Worm (Caenorhabditis elegans) whole organism, young adult: ENCODE results near the gene F20D1.22.
A peak's percentile ranks its signal among the peaks of the same experiment; 100 is the strongest.

Source experiments
- B0035.1 ChIP-seq: sonication (generic microtip); optimal IDR thresholded peaks from 2 replicates; lab custom pipeline; 2016; ENCODE audit warnings: missing genetic modification characterization, mild to moderate bottlenecking, missing compliant biosample characterization, missing genotype, missing genetic modification reagents
- B0261.1 ChIP-seq: sonication (generic microtip); optimal IDR thresholded peaks from 2 replicates; lab custom pipeline; 2016; ENCODE audit warnings: mild to moderate bottlenecking, missing genetic modification characterization, moderate library complexity, missing compliant biosample characterization
- C17E4.6 ChIP-seq: fragments of 200-800 bp; sonication (Bioruptor generic); IDR thresholded peaks from 2 replicates; pipeline ENCODE4 v1.3.6; 2022; ENCODE audit warnings: missing genetic modification reagents, missing genetic modification characterization, missing compliant biosample characterization
- F37B4.10 ChIP-seq: fragments of 200-800 bp; sonication (Bioruptor generic); IDR thresholded peaks from 2 replicates; pipeline ENCODE4 v1.3.6; 2022; ENCODE audit warnings: missing genetic modification characterization, missing compliant biosample characterization
- F49E8.2 ChIP-seq: sonication (generic microtip); optimal IDR thresholded peaks from 3 replicates; lab custom pipeline; 2017; ENCODE audit warnings: missing genetic modification characterization, mild to moderate bottlenecking, missing compliant biosample characterization, antibody characterized with exemption, moderate library complexity; ENCODE audit not compliant: insufficient read depth
- K11D2.4 ChIP-seq: fragments of 200-800 bp; sonication (Bioruptor generic); IDR thresholded peaks from 2 replicates; pipeline ENCODE4 v1.3.6; 2022; ENCODE audit warnings: missing genetic modification reagents, missing genetic modification characterization, missing compliant biosample characterization
- T07F8.4 ChIP-seq: sonication (generic microtip); optimal IDR thresholded peaks from 2 replicates; lab custom pipeline; 2016; ENCODE audit warnings: mild to moderate bottlenecking, missing genetic modification characterization, moderate library complexity, missing compliant biosample characterization
- Y56A3A.18 ChIP-seq: fragments of 200-800 bp; sonication (Bioruptor generic); IDR thresholded peaks from 2 replicates; pipeline ENCODE4 v1.3.6; 2022; ENCODE audit warnings: missing genetic modification reagents, missing genetic modification characterization, missing compliant biosample characterization
- aptf-2 ChIP-seq: fragments of 200-800 bp; sonication (Bioruptor generic); conservative IDR thresholded peaks from 2 replicates; pipeline ENCODE4 v1.3.6; 2022; ENCODE audit warnings: missing genetic modification reagents, missing genetic modification characterization, missing compliant biosample characterization
- atf-7 ChIP-seq: sonication (generic microtip); optimal IDR thresholded peaks from 2 replicates; lab custom pipeline; 2017; ENCODE audit warnings: mild to moderate bottlenecking, missing genetic modification characterization, missing compliant biosample characterization
- attf-3 ChIP-seq: fragments of 200-800 bp; sonication (Bioruptor generic); conservative IDR thresholded peaks from 2 replicates; pipeline ENCODE4 v1.3.6; 2022; ENCODE audit warnings: missing genetic modification reagents, missing genetic modification characterization, missing compliant biosample characterization
- attf-5 ChIP-seq: fragments of 200-800 bp; sonication (Bioruptor generic); optimal IDR thresholded peaks from 2 replicates; lab custom pipeline; 2018; ENCODE audit warnings: mild to moderate bottlenecking, missing genetic modification characterization, missing compliant biosample characterization
- cebp-1 ChIP-seq, 2 experiments: fragments of 200-800 bp in 1 of 2; sonication (Bioruptor generic) in 1 of 2; sonication (generic microtip) in 1 of 2; IDR thresholded peaks in 1 of 2; optimal IDR thresholded peaks in 1 of 2; 2 replicates each; pipeline versions ENCODE4 v1.3.6 to Lab custom; 2017 to 2022; ENCODE audit warnings: missing compliant biosample characterization in 2 of 2, missing genetic modification characterization in 2 of 2, mild to moderate bottlenecking in 1 of 2, missing genetic modification reagents in 1 of 2, moderate library complexity in 1 of 2
- cebp-2 ChIP-seq: fragments of 200-800 bp; sonication (Bioruptor generic); IDR thresholded peaks from 2 replicates; pipeline ENCODE4 v1.3.6; 2022; ENCODE audit warnings: missing genetic modification characterization, missing compliant biosample characterization
- ceh-27 ChIP-seq: fragments of 200-800 bp; sonication (Bioruptor generic); optimal IDR thresholded peaks from 2 replicates; lab custom pipeline; 2018; ENCODE audit warnings: mild to moderate bottlenecking, missing genetic modification characterization, moderate library complexity, missing compliant biosample characterization
- chd-7 ChIP-seq: sonication (generic microtip); optimal IDR thresholded peaks from 2 replicates; lab custom pipeline; 2016; ENCODE audit warnings: mild to moderate bottlenecking, missing genetic modification characterization, moderate library complexity, missing compliant biosample characterization
- dox-1 ChIP-seq: fragments of 200-800 bp; sonication (Bioruptor generic); IDR thresholded peaks from 2 replicates; pipeline ENCODE4 v1.3.6; 2022; ENCODE audit warnings: missing genetic modification reagents, missing genetic modification characterization, missing compliant biosample characterization
- dpff-1 ChIP-seq: sonication (generic microtip); optimal IDR thresholded peaks from 2 replicates; lab custom pipeline; 2017; ENCODE audit warnings: mild to moderate bottlenecking, missing genetic modification characterization, missing compliant biosample characterization
- egrh-3 ChIP-seq: fragments of 200-800 bp; sonication (Bioruptor generic); IDR thresholded peaks from 2 replicates; pipeline ENCODE4 v1.3.6; 2022; ENCODE audit warnings: missing genetic modification reagents, missing genetic modification characterization, missing compliant biosample characterization
- ets-4 ChIP-seq: fragments of 200-800 bp; sonication (Bioruptor generic); optimal IDR thresholded peaks from 2 replicates; lab custom pipeline; 2018; ENCODE audit warnings: mild to moderate bottlenecking, missing genetic modification characterization, missing compliant biosample characterization
- gei-17 ChIP-seq: fragments of 200-800 bp; sonication (Bioruptor generic); optimal IDR thresholded peaks from 2 replicates; lab custom pipeline; 2018; ENCODE audit warnings: mild to moderate bottlenecking, missing genetic modification characterization, missing compliant biosample characterization
- hlh-12 ChIP-seq: sonication (generic microtip); optimal IDR thresholded peaks from 2 replicates; lab custom pipeline; 2016; ENCODE audit warnings: missing genetic modification characterization, missing compliant biosample characterization
- hmg-1.2 ChIP-seq: fragments of 200-800 bp; sonication (Bioruptor generic); IDR thresholded peaks from 2 replicates; pipeline ENCODE4 v1.3.6; 2022; ENCODE audit warnings: missing genetic modification reagents, missing genetic modification characterization, missing compliant biosample characterization
- let-526 ChIP-seq: fragments of 200-800 bp; sonication (Bioruptor generic); IDR thresholded peaks from 2 replicates; pipeline ENCODE4 v1.3.6; 2022; ENCODE audit warnings: missing genetic modification reagents, missing genetic modification characterization, missing compliant biosample characterization
- let-607 ChIP-seq, 2 experiments: fragments of 200-800 bp in 1 of 2; sonication (Bioruptor generic) in 1 of 2; sonication (generic microtip) in 1 of 2; optimal IDR thresholded peaks; 2 replicates each; lab custom pipeline; 2016 to 2018; ENCODE audit warnings: mild to moderate bottlenecking in 2 of 2, missing compliant biosample characterization in 2 of 2, missing genetic modification characterization in 2 of 2, moderate library complexity in 2 of 2, missing genotype in 1 of 2
- lir-1 ChIP-seq: fragments of 200-800 bp; sonication (Bioruptor generic); conservative IDR thresholded peaks from 2 replicates; pipeline ENCODE4 v1.3.6; 2022; ENCODE audit warnings: missing genetic modification reagents, missing genetic modification characterization, missing compliant biosample characterization
- lsy-27 ChIP-seq: sonication (generic microtip); optimal IDR thresholded peaks from 2 replicates; lab custom pipeline; 2017; ENCODE audit warnings: missing genetic modification characterization, mild to moderate bottlenecking, missing compliant biosample characterization, antibody characterized with exemption, missing genotype, borderline replicate concordance; ENCODE audit not compliant: insufficient read depth
- mcd-1 ChIP-seq: fragments of 200-800 bp; sonication (Bioruptor generic); IDR thresholded peaks from 2 replicates; pipeline ENCODE4 v1.3.6; 2022; ENCODE audit warnings: missing genetic modification reagents, missing genetic modification characterization, missing compliant biosample characterization
- mel-28 ChIP-seq: sonication (generic microtip); optimal IDR thresholded peaks from 2 replicates; lab custom pipeline; 2016; ENCODE audit warnings: borderline replicate concordance, mild to moderate bottlenecking, missing genetic modification characterization, missing compliant biosample characterization
- mxl-1 ChIP-seq: sonication (generic microtip); optimal IDR thresholded peaks from 2 replicates; lab custom pipeline; 2016; ENCODE audit warnings: missing genetic modification characterization, missing compliant biosample characterization
- nfyb-1 ChIP-seq: fragments of 200-800 bp; sonication (Bioruptor generic); IDR thresholded peaks from 2 replicates; pipeline ENCODE4 v1.3.6; 2022; ENCODE audit warnings: missing genetic modification reagents, missing genetic modification characterization, missing compliant biosample characterization
- nhr-80 ChIP-seq: sonication (generic microtip); optimal IDR thresholded peaks from 2 replicates; lab custom pipeline; 2016; ENCODE audit warnings: missing genetic modification characterization, missing compliant biosample characterization
- snpc-1.1 ChIP-seq: sonication (generic microtip); optimal IDR thresholded peaks from 2 replicates; lab custom pipeline; 2017; ENCODE audit warnings: missing genetic modification characterization, mild to moderate bottlenecking, missing compliant biosample characterization, antibody characterized with exemption, moderate library complexity, missing genotype, missing genetic modification reagents; ENCODE audit not compliant: insufficient read depth
- snpc-3.4 ChIP-seq: sonication (generic microtip); optimal IDR thresholded peaks from 2 replicates; lab custom pipeline; 2017; ENCODE audit warnings: missing genetic modification characterization, mild to moderate bottlenecking, missing compliant biosample characterization, antibody characterized with exemption, moderate library complexity, missing genotype, missing genetic modification reagents
- snpc-4 ChIP-seq, 5 experiments: fragments of 150-350 bp in 1 of 5; sonication (generic microtip) in 4 of 5; optimal IDR thresholded peaks; 2 replicates each; lab custom pipeline; 2014 to 2018; ENCODE audit warnings: missing genetic modification characterization in 5 of 5, missing biosample characterization in 3 of 5, antibody characterized with exemption in 2 of 5, mild to moderate bottlenecking in 2 of 5, missing compliant biosample characterization in 2 of 5, missing genotype in 2 of 5, moderate library complexity in 2 of 5, missing genetic modification reagents in 1 of 5
- somi-1 ChIP-seq: fragments of 200-800 bp; sonication (Bioruptor generic); optimal IDR thresholded peaks from 2 replicates; lab custom pipeline; 2018; ENCODE audit warnings: mild to moderate bottlenecking, missing genetic modification characterization, missing compliant biosample characterization
- sptf-2 ChIP-seq: fragments of 200-800 bp; sonication (Bioruptor generic); optimal IDR thresholded peaks from 2 replicates; lab custom pipeline; 2018; ENCODE audit warnings: mild to moderate bottlenecking, missing genetic modification characterization, missing compliant biosample characterization
- unc-62 ChIP-seq: fragments of 150-350 bp; optimal IDR thresholded peaks from 2 replicates; lab custom pipeline; 2014; ENCODE audit warnings: missing biosample characterization, missing genetic modification reagents, missing genetic modification characterization
- ztf-22 ChIP-seq: fragments of 200-800 bp; sonication (Bioruptor generic); optimal IDR thresholded peaks from 2 replicates; lab custom pipeline; 2018; ENCODE audit warnings: mild to moderate bottlenecking, missing genetic modification characterization, moderate library complexity, missing compliant biosample characterization

F20D1.22 gene

ce11 chrX:14946464-14947354 is 19.9 kb upstream of the F20D1.22 start:
- TF ChIP-seq dox-1 (GFP tag; lab: Robert Waterston, UW): peak; percentile 51
- TF ChIP-seq let-526: 0 out of 2 replicates have a peak, but pooled peaks have one; percentile 38
- peak; percentile 69 for TF ChIP-seq ets-4 (GFP tag; lab: Kevin White, UChicago)
- TF ChIP-seq aptf-2 (GFP tag; lab: Robert Waterston, UW): no peak
- TF ChIP-seq mxl-1 (tag; lab: Kevin White, UChicago): no peak
- no peak for TF ChIP-seq snpc-4 (GFP tag; optimal IDR thresholded peaks at IDR 0.05; lab: Kevin White, UChicago)
- TF ChIP-seq snpc-4 (tag; optimal IDR thresholded peaks at IDR 0.05; lab: Kevin White, UChicago): peak in 2 of 4 experiments; percentile 6 to 23
- TF ChIP-seq gei-17 (GFP tag; lab: Kevin White, UChicago): no peak
- peak; percentile 75 for TF ChIP-seq mcd-1 (GFP tag; lab: Robert Waterston, UW)
- TF ChIP-seq let-607 (tag; optimal IDR thresholded peaks at IDR 0.05; lab: Kevin White, UChicago): peak; percentile 47 to 51
- TF ChIP-seq F37B4.10 (GFP tag; lab: Robert Waterston, UW): no peak
- peak; percentile 76; the same call in 1 of the 2 replicates for TF ChIP-seq cebp-2
- TF ChIP-seq unc-62 (GFP tag; lab: Kevin White, UChicago): peak; percentile 62
- no peak for TF ChIP-seq T07F8.4 (tag; lab: Kevin White, UChicago)
- no peak for TF ChIP-seq hlh-12 (tag; lab: Kevin White, UChicago)
- TF ChIP-seq C17E4.6: no peak
- TF ChIP-seq nhr-80: peak; percentile 93
- TF ChIP-seq mel-28: no peak
- peak; percentile 36 for TF ChIP-seq ceh-27
- peak; percentile 49 for TF ChIP-seq ztf-22 (GFP tag; lab: Kevin White, UChicago)
- TF ChIP-seq hmg-1.2 (GFP tag; lab: Robert Waterston, UW): peak; percentile 58; the same call in 1 of the 2 replicates
- no peak for TF ChIP-seq lsy-27 (tag; lab: Kevin White, UChicago)
- no peak for TF ChIP-seq cebp-1 (GFP tag; IDR thresholded peaks at IDR 0.05; lab: Robert Waterston, UW)
- peak; percentile 59 for TF ChIP-seq cebp-1 (tag; optimal IDR thresholded peaks at IDR 0.05; lab: Kevin White, UChicago)
- no peak for TF ChIP-seq Y56A3A.18
- TF ChIP-seq F49E8.2 (tag; lab: Kevin White, UChicago): no peak
- no peak for TF ChIP-seq chd-7
- 0 out of 2 replicates have a peak, but pooled peaks have one; percentile 16 for TF ChIP-seq K11D2.4 (GFP tag; lab: Robert Waterston, UW)
- no peak for TF ChIP-seq snpc-1.1
- no peak for TF ChIP-seq atf-7 (tag; lab: Kevin White, UChicago)
- peak; percentile 12 for TF ChIP-seq somi-1 (GFP tag; lab: Kevin White, UChicago)
- TF ChIP-seq dpff-1 (tag; lab: Kevin White, UChicago): no peak
- no peak for TF ChIP-seq B0261.1 (tag; lab: Kevin White, UChicago)
- no peak for TF ChIP-seq egrh-3
- no peak for TF ChIP-seq lir-1 (GFP tag; lab: Robert Waterston, UW)
- peak; percentile 31 for TF ChIP-seq sptf-2 (GFP tag; lab: Kevin White, UChicago)
- TF ChIP-seq attf-5 (GFP tag; lab: Kevin White, UChicago): peak; percentile 32
- TF ChIP-seq nfyb-1 (GFP tag; lab: Robert Waterston, UW): 0 out of 2 replicates have a peak, but pooled peaks have one; percentile 35
- TF ChIP-seq snpc-3.4: no peak
- TF ChIP-seq B0035.1 (tag; lab: Kevin White, UChicago): no peak
- no peak for TF ChIP-seq attf-3 (GFP tag; lab: Robert Waterston, UW)
